Fruit fly (Drosophila melanogaster): Measurements from ENCODE around the gene CG6712.
A peak's percentile ranks its signal among the peaks of the same experiment; 100 is the strongest.

Gene CG6712

DNA sequence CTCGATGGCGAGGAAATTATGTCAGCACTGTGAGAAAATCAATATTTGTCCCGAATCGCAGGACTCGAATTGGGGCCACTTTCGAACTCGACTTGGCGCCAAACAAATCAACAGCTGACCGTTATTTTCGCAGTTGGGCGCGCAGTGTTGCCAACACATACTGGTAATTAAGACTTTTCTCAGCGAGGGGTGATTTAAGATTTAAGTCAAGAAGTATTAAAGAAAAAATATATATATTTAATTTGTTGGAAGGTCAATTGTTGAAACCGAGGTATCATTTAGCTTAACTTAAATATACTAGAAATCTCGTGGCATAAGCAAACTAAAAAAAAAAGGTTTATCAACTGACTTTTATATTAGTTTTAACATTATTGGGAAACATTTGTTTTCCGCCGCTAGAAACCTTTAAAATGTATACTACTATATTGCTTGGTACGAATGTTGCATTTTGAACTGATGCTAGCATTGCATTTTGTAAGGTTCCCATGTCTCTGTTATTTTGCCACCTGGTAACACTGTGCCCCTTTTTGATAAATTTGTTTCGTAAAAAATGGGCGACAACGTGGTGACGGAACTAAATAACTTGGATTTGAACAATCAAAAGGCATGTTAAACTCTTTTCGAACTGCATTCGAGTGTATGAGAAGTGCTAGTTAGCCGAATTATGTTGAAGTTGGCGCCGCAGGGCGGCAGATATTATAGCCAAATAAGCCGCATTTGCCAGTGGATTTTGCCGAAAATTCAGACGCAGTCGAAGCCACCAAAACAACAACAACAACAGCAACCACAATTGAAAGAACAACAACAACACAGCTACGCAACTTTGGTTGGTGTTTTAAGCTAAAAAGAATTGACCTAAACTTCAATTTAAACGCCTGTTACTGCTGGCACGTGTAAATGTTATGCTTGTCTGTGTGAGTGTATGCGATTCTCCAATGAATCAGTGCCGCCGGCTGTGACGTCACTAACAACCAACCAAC lies 7.2 kb upstream of the CG6712 start, which contains the start of the genes Patsas and ThrRS (continued):
- TF ChIP-seq nerfin-1 (tag; optimal IDR thresholded peaks at IDR 0.05): peak; percentile 78
- peak; percentile 88 for TF ChIP-seq Ssrp (tag; optimal IDR thresholded peaks at IDR 0.05)
- TF ChIP-seq CG6689 (GFP tag; IDR thresholded peaks at IDR 0.05): peak; percentile 89
- TF ChIP-seq CG17186 (GFP tag; optimal IDR thresholded peaks at IDR 0.05): no peak
- TF ChIP-seq crc (GFP tag; optimal IDR thresholded peaks at IDR 0.05): peak; percentile 43
- no peak for TF ChIP-seq Vsx1 (GFP tag; optimal IDR thresholded peaks at IDR 0.05)
- no peak for TF ChIP-seq exex (tag; optimal IDR thresholded peaks at IDR 0.05)
- TF ChIP-seq CG7786 (GFP tag; optimal IDR thresholded peaks at IDR 0.05): peak; percentile 65
- TF ChIP-seq MESR4 (GFP tag; optimal IDR thresholded peaks at IDR 0.05): peak; percentile 87
- peak; percentile 63 for TF ChIP-seq Elba2 (GFP tag; optimal IDR thresholded peaks at IDR 0.05)
- TF ChIP-seq luna (GFP tag; optimal IDR thresholded peaks at IDR 0.05): peak; percentile 24
- TF ChIP-seq CG6813 (GFP tag; optimal IDR thresholded peaks at IDR 0.05): peak; percentile 62
- TF ChIP-seq hb (GFP tag; IDR thresholded peaks at IDR 0.05; ENCODE audit: partially characterized antibody): no peak
- no peak for TF ChIP-seq prd (optimal IDR thresholded peaks at IDR 0.05)
- TF ChIP-seq prd (GFP tag; IDR thresholded peaks at IDR 0.05): peak; percentile 98
- peak; percentile 43 for TF ChIP-seq Jarid2 (GFP tag; optimal IDR thresholded peaks at IDR 0.05)
- TF ChIP-seq da (GFP tag; optimal IDR thresholded peaks at IDR 0.05): no peak
- peak; percentile 4 for TF ChIP-seq disco-r (GFP tag; optimal IDR thresholded peaks at IDR 0.05)
- TF ChIP-seq CG11696 (GFP tag; IDR thresholded peaks at IDR 0.05): peak; percentile 58
- TF ChIP-seq odd (GFP tag; optimal IDR thresholded peaks at IDR 0.05): no peak
- no peak for TF ChIP-seq unc-4 (GFP tag; IDR thresholded peaks at IDR 0.05; ENCODE audit: partially characterized antibody)
- no peak for TF ChIP-seq yki (optimal IDR thresholded peaks at IDR 0.05)
- TF ChIP-seq vnd (GFP tag; IDR thresholded peaks at IDR 0.05; ENCODE audit: partially characterized antibody): no peak
- peak; percentile 43 for TF ChIP-seq CrebB (tag; optimal IDR thresholded peaks at IDR 0.05)
- peak; percentile 69 for TF ChIP-seq danr (GFP tag; IDR thresholded peaks at IDR 0.05)
- TF ChIP-seq jing (GFP tag; optimal IDR thresholded peaks at IDR 0.05): no peak
- peak; percentile 86 for TF ChIP-seq sisA (GFP tag; IDR thresholded peaks at IDR 0.05)
- 0 out of 2 replicates have a peak, but pooled peaks have one; percentile 47 for TF ChIP-seq sim (GFP tag; IDR thresholded peaks at IDR 0.05)
- no peak for TF ChIP-seq ato (GFP tag; IDR thresholded peaks at IDR 0.05; ENCODE audit: partially characterized antibody)
- TF ChIP-seq Dip2 (GFP tag; IDR thresholded peaks at IDR 0.05): peak; percentile 32; the same call in 1 of the 2 replicates
- peak; percentile 69 for TF ChIP-seq CG34422 (GFP tag; IDR thresholded peaks at IDR 0.05)
- TF ChIP-seq Ptx1 (GFP tag; IDR thresholded peaks at IDR 0.05): peak; percentile 90
- peak; percentile 70 for TF ChIP-seq Nf-YB (GFP tag; optimal IDR thresholded peaks at IDR 0.05)
- TF ChIP-seq CG7271 (tag; optimal IDR thresholded peaks at IDR 0.05): peak; percentile 47
- TF ChIP-seq Dll (GFP tag; IDR thresholded peaks at IDR 0.05; ENCODE audit: partially characterized antibody): 0 out of 4 replicates have a peak, but pooled peaks have one; percentile 26
- TF ChIP-seq CG3407 (GFP tag; optimal IDR thresholded peaks at IDR 0.05): no peak
- TF ChIP-seq CG13296 (GFP tag; optimal IDR thresholded peaks at IDR 0.05): peak; percentile 78
- peak; percentile 73 for TF ChIP-seq CG4617 (GFP tag; optimal IDR thresholded peaks at IDR 0.05; ENCODE audit: borderline replicate concordance)
- TF ChIP-seq tgo (GFP tag; IDR thresholded peaks at IDR 0.05): peak; percentile 88
- peak; percentile 72 for TF ChIP-seq chn (GFP tag; optimal IDR thresholded peaks at IDR 0.05)

All from whole organism, embryonic.